Fruit fly (Drosophila melanogaster) whole organism, embryonic: ENCODE data around the gene Hsp67Ba.
A peak's percentile ranks its signal among the peaks of the same experiment; 100 is the strongest.

Experiments
- Atf6 ChIP-seq: fragments of 200-800 bp; sonication (Bioruptor generic); IDR thresholded peaks from 2 replicates; pipeline ENCODE4 v1.3.6; 2022; ENCODE audit warnings: missing biosample characterization, missing genetic modification characterization
- CG10209 ChIP-seq: fragments of 200-800 bp; sonication (Bioruptor generic); optimal IDR thresholded peaks from 3 replicates; lab custom pipeline; 2017; ENCODE audit warnings: missing biosample characterization, mild to moderate bottlenecking, missing genetic modification characterization, missing genetic modification reagents
- CG10462 ChIP-seq: fragments of 200-800 bp; sonication (Bioruptor generic); optimal IDR thresholded peaks from 2 replicates; lab custom pipeline; 2016; ENCODE audit warnings: missing biosample characterization, missing genetic modification characterization
- CG11398 ChIP-seq: fragments of 200-800 bp; sonication (Bioruptor generic); optimal IDR thresholded peaks from 2 replicates; lab custom pipeline; 2016; ENCODE audit warnings: missing biosample characterization, missing genetic modification characterization
- CG11723 ChIP-seq: fragments of 200-800 bp; sonication (Bioruptor generic); optimal IDR thresholded peaks from 2 replicates; lab custom pipeline; 2017; ENCODE audit warnings: missing biosample characterization, mild to moderate bottlenecking, missing genetic modification characterization
- CG12391 ChIP-seq: fragments of 200-800 bp; sonication (Bioruptor generic); optimal IDR thresholded peaks from 3 replicates; lab custom pipeline; 2018; ENCODE audit warnings: missing biosample characterization, mild to moderate bottlenecking, missing genetic modification characterization, moderate library complexity
- CG12769 ChIP-seq: fragments of 200-800 bp; sonication (Bioruptor generic); optimal IDR thresholded peaks from 2 replicates; lab custom pipeline; 2019; ENCODE audit warnings: missing biosample characterization, mild to moderate bottlenecking, missing genetic modification characterization, moderate library complexity
- CG13424 ChIP-seq: fragments of 200-800 bp; sonication (Bioruptor generic); optimal IDR thresholded peaks from 2 replicates; lab custom pipeline; 2019; ENCODE audit warnings: missing biosample characterization, mild to moderate bottlenecking, missing genetic modification characterization, moderate library complexity
- CG14860 ChIP-seq: fragments of 200-800 bp; sonication (Bioruptor generic); IDR thresholded peaks from 3 replicates; pipeline ENCODE4 v1.3.6; 2022; ENCODE audit warnings: missing biosample characterization, missing genetic modification characterization; ENCODE audit not compliant: partially characterized antibody
- CG15696 ChIP-seq: fragments of 200-800 bp; sonication (Bioruptor generic); optimal IDR thresholded peaks from 2 replicates; lab custom pipeline; 2019; ENCODE audit warnings: missing biosample characterization, mild to moderate bottlenecking, missing genetic modification characterization, moderate library complexity
- CG18262 ChIP-seq: fragments of 200-800 bp; optimal IDR thresholded peaks from 3 replicates; lab custom pipeline; 2019; ENCODE audit warnings: missing biosample characterization, mild to moderate bottlenecking, missing genetic modification characterization, moderate library complexity
- CG30403 ChIP-seq: fragments of 200-800 bp; sonication (Bioruptor generic); optimal IDR thresholded peaks from 3 replicates; lab custom pipeline; 2016; ENCODE audit warnings: missing biosample characterization, missing genetic modification characterization
- CG33557 ChIP-seq: fragments of 200-800 bp; sonication (Bioruptor generic); optimal IDR thresholded peaks from 2 replicates; lab custom pipeline; 2019; ENCODE audit warnings: missing biosample characterization, mild to moderate bottlenecking, missing genetic modification characterization, moderate library complexity
- CG3838 ChIP-seq: fragments of 200-800 bp; sonication (Bioruptor generic); optimal IDR thresholded peaks from 3 replicates; lab custom pipeline; 2016; ENCODE audit warnings: missing biosample characterization, missing genetic modification characterization
- CG3847 ChIP-seq: fragments of 200-800 bp; sonication (Bioruptor generic); IDR thresholded peaks from 2 replicates; pipeline ENCODE4 v1.3.6; 2022; ENCODE audit warnings: missing biosample characterization, missing genetic modification characterization
- CG4854 ChIP-seq: fragments of 200-800 bp; sonication (Bioruptor generic); optimal IDR thresholded peaks from 2 replicates; lab custom pipeline; 2016; ENCODE audit warnings: missing biosample characterization, missing genetic modification characterization, inconsistent platforms
- CG9215 ChIP-seq: fragments of 200-800 bp; sonication (Bioruptor generic); IDR thresholded peaks from 2 replicates; pipeline ENCODE4 v1.3.6; 2022; ENCODE audit warnings: missing biosample characterization, missing genetic modification characterization
- CG9817 ChIP-seq: fragments of 200-800 bp; sonication (Bioruptor generic); optimal IDR thresholded peaks from 2 replicates; lab custom pipeline; 2018; ENCODE audit warnings: missing biosample characterization, mild to moderate bottlenecking, missing genetic modification characterization, moderate library complexity
- CHES-1-like ChIP-seq: fragments of 200-800 bp; sonication (Bioruptor generic); optimal IDR thresholded peaks from 2 replicates; lab custom pipeline; 2016; ENCODE audit warnings: missing biosample characterization, missing genetic modification characterization
- D19B ChIP-seq: fragments of 200-800 bp; sonication (Bioruptor generic); optimal IDR thresholded peaks from 2 replicates; lab custom pipeline; 2017; ENCODE audit warnings: missing biosample characterization, mild to moderate bottlenecking, missing genetic modification characterization
- Deaf1 ChIP-seq: fragments of 200-800 bp; optimal IDR thresholded peaks from 3 replicates; lab custom pipeline; 2019; ENCODE audit warnings: missing biosample characterization, mild to moderate bottlenecking, missing genetic modification characterization, moderate library complexity
- Dip3 ChIP-seq: fragments of 200-800 bp; sonication (Bioruptor generic); optimal IDR thresholded peaks from 3 replicates; lab custom pipeline; 2016; ENCODE audit warnings: missing biosample characterization, missing genetic modification characterization
- Fer3 ChIP-seq: fragments of 200-800 bp; sonication (Bioruptor generic); optimal IDR thresholded peaks from 2 replicates; lab custom pipeline; 2018; ENCODE audit warnings: missing biosample characterization, mild to moderate bottlenecking, missing genetic modification characterization, moderate library complexity
- HLH3B ChIP-seq: fragments of 200-800 bp; sonication (Bioruptor generic); IDR thresholded peaks from 2 replicates; pipeline ENCODE4 v1.3.6; 2022; ENCODE audit warnings: missing biosample characterization, missing genetic modification characterization
- HLH54F ChIP-seq: fragments of 200-800 bp; sonication (Bioruptor generic); optimal IDR thresholded peaks from 3 replicates; lab custom pipeline; 2016; ENCODE audit warnings: missing biosample characterization, missing genetic modification characterization
- Hand ChIP-seq: fragments of 200-800 bp; sonication (Bioruptor generic); optimal IDR thresholded peaks from 2 replicates; lab custom pipeline; 2017; ENCODE audit warnings: mild to moderate bottlenecking, missing biosample characterization, missing genetic modification reagents, missing genetic modification characterization
- Hey ChIP-seq: fragments of 200-800 bp; sonication (Bioruptor generic); optimal IDR thresholded peaks from 3 replicates; lab custom pipeline; 2018; ENCODE audit warnings: missing biosample characterization, mild to moderate bottlenecking, missing genetic modification characterization
- HmgD ChIP-seq: fragments of 200-800 bp; sonication (Bioruptor generic); optimal IDR thresholded peaks from 3 replicates; lab custom pipeline; 2016; ENCODE audit warnings: missing biosample characterization, missing genetic modification characterization
- Kr ChIP-seq: fragments of 200-800 bp; sonication (Bioruptor generic); optimal IDR thresholded peaks from 2 replicates; lab custom pipeline; 2017; ENCODE audit warnings: missing biosample characterization, mild to moderate bottlenecking, missing genetic modification characterization
- Lpt ChIP-seq: fragments of >200 bp; optimal IDR thresholded peaks from 2 replicates; lab custom pipeline; 2018; ENCODE audit warnings: missing biosample characterization, missing genetic modification characterization
- MESR4 ChIP-seq: fragments of 200-800 bp; sonication (Bioruptor generic); optimal IDR thresholded peaks from 2 replicates; lab custom pipeline; 2018; ENCODE audit warnings: missing biosample characterization, mild to moderate bottlenecking, missing genetic modification characterization, moderate library complexity
- Myb ChIP-seq: fragments of 200-800 bp; sonication (Bioruptor generic); optimal IDR thresholded peaks from 2 replicates; lab custom pipeline; 2016; ENCODE audit warnings: missing biosample characterization, missing genetic modification characterization
- Taf1 ChIP-seq: fragments of 200-800 bp; sonication (Bioruptor generic); IDR thresholded peaks from 2 replicates; pipeline ENCODE4 v1.3.6; 2022; ENCODE audit warnings: missing biosample characterization, missing genetic modification characterization
- Trl ChIP-seq, 3 experiments: fragments of >200 bp in 2 of 3; fragments of 200-800 bp in 1 of 3; sonication (Bioruptor generic) in 1 of 3; optimal IDR thresholded peaks; 2 replicates in 1 of 3; 3 replicates in 2 of 3; lab custom pipeline; 2016 to 2017; ENCODE audit warnings: missing biosample characterization in 1 of 3, missing genetic modification characterization in 1 of 3
- Xrp1 ChIP-seq: fragments of 200-800 bp; sonication (Bioruptor generic); IDR thresholded peaks from 2 replicates; pipeline ENCODE4 v1.3.6; 2022; ENCODE audit warnings: missing biosample characterization, missing genetic modification characterization
- abd-A ChIP-seq: fragments of 200-800 bp; sonication (Bioruptor generic); optimal IDR thresholded peaks from 3 replicates; lab custom pipeline; 2019; ENCODE audit warnings: missing biosample characterization, mild to moderate bottlenecking, missing genetic modification characterization, moderate library complexity
- ac ChIP-seq: fragments of 200-800 bp; sonication (Bioruptor generic); optimal IDR thresholded peaks from 3 replicates; lab custom pipeline; 2017; ENCODE audit warnings: missing biosample characterization, mild to moderate bottlenecking, missing genetic modification characterization
- aop ChIP-seq: fragments of 200-800 bp; sonication (Bioruptor generic); IDR thresholded peaks from 2 replicates; pipeline ENCODE4 v1.3.6; 2022; ENCODE audit warnings: missing biosample characterization, missing genetic modification characterization
- cad ChIP-seq: fragments of >200 bp; optimal IDR thresholded peaks from 2 replicates; lab custom pipeline; 2017; ENCODE audit warnings: missing biosample characterization, missing genetic modification characterization
- cg ChIP-seq: fragments of 200-800 bp; sonication (Bioruptor generic); optimal IDR thresholded peaks from 3 replicates; lab custom pipeline; 2019; ENCODE audit warnings: missing biosample characterization, mild to moderate bottlenecking, missing genetic modification characterization, moderate library complexity
- chm ChIP-seq: fragments of 200-800 bp; sonication (Bioruptor generic); IDR thresholded peaks from 2 replicates; pipeline ENCODE4 v1.3.6; 2022; ENCODE audit warnings: missing biosample characterization, missing genetic modification characterization
- grau ChIP-seq: fragments of 200-800 bp; optimal IDR thresholded peaks from 3 replicates; lab custom pipeline; 2019; ENCODE audit warnings: missing biosample characterization, mild to moderate bottlenecking, missing genetic modification characterization, moderate library complexity
- ham ChIP-seq: fragments of 200-800 bp; sonication (Bioruptor generic); IDR thresholded peaks from 2 replicates; pipeline ENCODE4 v1.3.6; 2022; ENCODE audit warnings: missing biosample characterization, missing genetic modification characterization
- ind ChIP-seq: fragments of 200-800 bp; sonication (Bioruptor generic); optimal IDR thresholded peaks from 3 replicates; lab custom pipeline; 2016; ENCODE audit warnings: missing biosample characterization, missing genetic modification characterization
- nom ChIP-seq: fragments of 200-800 bp; sonication (Bioruptor generic); optimal IDR thresholded peaks from 2 replicates; lab custom pipeline; 2017; ENCODE audit warnings: missing biosample characterization, missing genetic modification characterization, mild to moderate bottlenecking, moderate library complexity, missing genetic modification reagents
- rib ChIP-seq: fragments of 200-800 bp; sonication (Bioruptor generic); IDR thresholded peaks from 2 replicates; pipeline ENCODE4 v1.3.6; 2022; ENCODE audit warnings: missing biosample characterization, missing genetic modification characterization
- wdn ChIP-seq: fragments of 200-800 bp; sonication (Bioruptor generic); IDR thresholded peaks from 2 replicates; pipeline ENCODE4 v1.3.6; 2022; ENCODE audit warnings: missing biosample characterization, missing genetic modification characterization
- z ChIP-seq: fragments of 200-800 bp; sonication (Bioruptor generic); IDR thresholded peaks from 3 replicates; pipeline ENCODE4 v1.3.6; 2022; ENCODE audit warnings: missing biosample characterization, missing genetic modification characterization
- zen ChIP-seq: fragments of 200-800 bp; sonication (Bioruptor generic); optimal IDR thresholded peaks from 3 replicates; lab custom pipeline; 2018; ENCODE audit warnings: missing biosample characterization, mild to moderate bottlenecking, missing genetic modification characterization, moderate library complexity
- zfh2 ChIP-seq: fragments of 200-800 bp; sonication (Bioruptor generic); optimal IDR thresholded peaks from 2 replicates; lab custom pipeline; 2016; ENCODE audit warnings: missing biosample characterization, missing genetic modification characterization

Hsp67Ba gene

dm6 chr3L:9426656-9427294, 47.4 kb upstream of the Hsp67Ba start, which contains the start of the genes Atat and Shc (continued):
- TF ChIP-seq Hey (peak; percentile 95), CG9215 (peak; percentile 100), Xrp1 (GFP tag; lab: Robert Waterston, UW) (peak; percentile 99), CG4854 (peak; percentile 98), CG15696 (tag; lab: Kevin White, UChicago) (peak; percentile 99), CG3847 (GFP tag; lab: Robert Waterston, UW) (peak; percentile 100), CG11723 (peak; percentile 97), ham (GFP tag; lab: Robert Waterston, UW) (peak; percentile 98), abd-A (peak; percentile 85), cad (GFP tag; lab: Kevin White, UChicago) (no peak), CG33557 (GFP tag; lab: Kevin White, UChicago) (peak; percentile 93), Dip3 (GFP tag; lab: Kevin White, UChicago) (peak; percentile 100), aop (GFP tag; lab: Robert Waterston, UW) (peak; percentile 98), wdn (GFP tag; lab: Robert Waterston, UW) (peak; percentile 99), zfh2 (GFP tag; lab: Kevin White, UChicago) (peak; percentile 100), Hand (GFP tag; lab: Kevin White, UChicago) (peak; percentile 93), nom (GFP tag; lab: Kevin White, UChicago) (peak; percentile 78), chm (GFP tag; lab: Robert Waterston, UW) (peak; percentile 99), HLH3B (GFP tag; lab: Robert Waterston, UW) (peak; percentile 100), CG10462 (peak; percentile 99), CG13424 (tag; lab: Kevin White, UChicago) (peak; percentile 99), z (GFP tag; lab: Robert Waterston, UW) (peak; percentile 73; the same call in 2 of the 3 replicates), CG14860 (GFP tag; lab: Robert Waterston, UW) (peak; percentile 91), D19B (GFP tag; lab: Kevin White, UChicago) (peak; percentile 97), CHES-1-like (GFP tag; lab: Kevin White, UChicago) (peak; percentile 100), Kr (GFP tag; lab: Kevin White, UChicago) (no peak), Myb (GFP tag; lab: Kevin White, UChicago) (peak; percentile 96), ac (peak; percentile 92), CG11398 (GFP tag; lab: Kevin White, UChicago) (peak; percentile 99), ind (peak; percentile 100), CG18262 (tag; lab: Kevin White, UChicago) (peak; percentile 96), CG12769 (tag; lab: Kevin White, UChicago) (peak; percentile 100), Trl (optimal IDR thresholded peaks at IDR 0.05; lab: Kevin White, UChicago) (no peak), Trl (GFP tag; optimal IDR thresholded peaks at IDR 0.05; lab: Kevin White, UChicago) (peak; percentile 100), MESR4 (GFP tag; lab: Kevin White, UChicago) (peak; percentile 69), Fer3 (tag; lab: Kevin White, UChicago) (peak; percentile 99), CG10209 (GFP tag; lab: Kevin White, UChicago) (peak; percentile 99), HmgD (peak; percentile 100), zen (peak; percentile 99), rib (GFP tag; lab: Robert Waterston, UW) (peak; percentile 99), CG3838 (GFP tag; lab: Kevin White, UChicago) (peak; percentile 97), CG9817 (tag; lab: Kevin White, UChicago) (peak; percentile 100), grau (peak; percentile 98), cg (GFP tag; lab: Kevin White, UChicago) (peak; percentile 2), Deaf1 (tag; lab: Kevin White, UChicago) (peak; percentile 84), CG12391 (tag; lab: Kevin White, UChicago) (peak; percentile 99), Taf1 (peak; percentile 99), CG30403 (GFP tag; lab: Kevin White, UChicago) (peak; percentile 100), HLH54F (GFP tag; lab: Kevin White, UChicago) (peak; percentile 100), Lpt (GFP tag; lab: Kevin White, UChicago) (no peak), Atf6 (GFP tag; lab: Robert Waterston, UW) (peak; percentile 99)
